Fruit fly (Drosophila melanogaster) whole organism, embryonic: ENCODE measurements around the gene CG43345.
A peak's percentile ranks its signal among the peaks of the same experiment; 100 is the strongest.

Experiments used
- Aef1 ChIP-seq: fragments of 200-800 bp; sonication (Bioruptor generic); IDR thresholded peaks from 3 replicates; pipeline ENCODE4 v1.3.6; 2022; ENCODE audit warnings: missing biosample characterization, missing genetic modification characterization
- Atf3 ChIP-seq: fragments of 200-800 bp; sonication (Bioruptor generic); optimal IDR thresholded peaks from 3 replicates; lab custom pipeline; 2016; ENCODE audit warnings: missing biosample characterization, missing genetic modification characterization
- Awh ChIP-seq: fragments of 200-800 bp; sonication (Bioruptor generic); IDR thresholded peaks from 2 replicates; pipeline ENCODE4, ENCODE4 v1.3.6; 2022; ENCODE audit warnings: missing biosample characterization, missing genetic modification characterization
- CG10979 ChIP-seq: fragments of 200-800 bp; sonication (Bioruptor generic); optimal IDR thresholded peaks from 2 replicates; lab custom pipeline; 2018; ENCODE audit warnings: missing biosample characterization, mild to moderate bottlenecking, missing genetic modification characterization, moderate library complexity
- CG11085 ChIP-seq: fragments of 200-800 bp; sonication (Bioruptor generic); IDR thresholded peaks from 2 replicates; pipeline ENCODE4 v1.3.6; 2022; ENCODE audit warnings: missing biosample characterization, missing genetic modification characterization
- CG11247 ChIP-seq: fragments of 200-800 bp; sonication (Bioruptor generic); IDR thresholded peaks from 2 replicates; pipeline ENCODE4 v1.3.6; 2022; ENCODE audit warnings: missing biosample characterization, missing genetic modification characterization
- CG12236 ChIP-seq: fragments of 200-800 bp; sonication (Bioruptor generic); optimal IDR thresholded peaks from 2 replicates; lab custom pipeline; 2016; ENCODE audit warnings: missing biosample characterization, missing genetic modification characterization
- CG13424 ChIP-seq: fragments of 200-800 bp; sonication (Bioruptor generic); optimal IDR thresholded peaks from 2 replicates; lab custom pipeline; 2019; ENCODE audit warnings: missing biosample characterization, mild to moderate bottlenecking, missing genetic modification characterization, moderate library complexity
- CG14014 ChIP-seq: fragments of 200-800 bp; sonication (Bioruptor generic); IDR thresholded peaks from 2 replicates; pipeline ENCODE4 v1.3.6; 2022; ENCODE audit warnings: missing biosample characterization, missing genetic modification characterization
- CG15514 ChIP-seq: fragments of 200-800 bp; sonication (Bioruptor generic); optimal IDR thresholded peaks from 3 replicates; lab custom pipeline; 2017; ENCODE audit warnings: missing biosample characterization, missing genetic modification characterization, mild to moderate bottlenecking, moderate library complexity, missing genetic modification reagents
- CG15601 ChIP-seq: fragments of 200-800 bp; sonication (Bioruptor generic); optimal IDR thresholded peaks from 3 replicates; lab custom pipeline; 2019; ENCODE audit warnings: missing biosample characterization, mild to moderate bottlenecking, missing genetic modification characterization, moderate library complexity
- CG18619 ChIP-seq: fragments of 200-800 bp; sonication (Bioruptor generic); optimal IDR thresholded peaks from 3 replicates; lab custom pipeline; 2017; ENCODE audit warnings: missing biosample characterization, mild to moderate bottlenecking, missing genetic modification characterization
- CG18764 ChIP-seq: fragments of 200-800 bp; sonication (Bioruptor generic); optimal IDR thresholded peaks from 3 replicates; lab custom pipeline; 2016; ENCODE audit warnings: missing biosample characterization, missing genetic modification characterization
- CG2120 ChIP-seq: fragments of 200-800 bp; sonication (Bioruptor generic); optimal IDR thresholded peaks from 3 replicates; lab custom pipeline; 2016; ENCODE audit warnings: missing biosample characterization, missing genetic modification characterization
- CG31441 ChIP-seq: fragments of 200-800 bp; sonication (Bioruptor generic); IDR thresholded peaks from 2 replicates; pipeline ENCODE4 v1.3.6; 2022; ENCODE audit warnings: missing biosample characterization, missing genetic modification characterization
- CG4854 ChIP-seq: fragments of 200-800 bp; sonication (Bioruptor generic); optimal IDR thresholded peaks from 2 replicates; lab custom pipeline; 2016; ENCODE audit warnings: missing biosample characterization, missing genetic modification characterization, inconsistent platforms
- CG7963 ChIP-seq: fragments of 200-800 bp; sonication (Bioruptor generic); IDR thresholded peaks from 3 replicates; pipeline ENCODE4 v1.3.6; 2022; ENCODE audit warnings: missing biosample characterization, missing genetic modification characterization; ENCODE audit not compliant: partially characterized antibody
- CG8290 ChIP-seq, 3 experiments: fragments of 200-800 bp; sonication (Bioruptor generic); optimal IDR thresholded peaks; 2 replicates each; lab custom pipeline; 2016 to 2019; ENCODE audit warnings: missing biosample characterization in 3 of 3, missing genetic modification characterization in 3 of 3, mild to moderate bottlenecking in 2 of 3, moderate library complexity in 1 of 3
- CG8944 ChIP-seq: fragments of 200-800 bp; sonication (Bioruptor generic); optimal IDR thresholded peaks from 3 replicates; lab custom pipeline; 2016; ENCODE audit warnings: missing biosample characterization, missing genetic modification characterization
- Camta ChIP-seq: fragments of 200-800 bp; sonication (Bioruptor generic); optimal IDR thresholded peaks from 2 replicates; lab custom pipeline; 2016; ENCODE audit warnings: missing biosample characterization, missing genetic modification characterization
- Dek ChIP-seq: fragments of 200-800 bp; sonication (Bioruptor generic); optimal IDR thresholded peaks from 3 replicates; lab custom pipeline; 2019; ENCODE audit warnings: missing biosample characterization, mild to moderate bottlenecking, missing genetic modification characterization, moderate library complexity
- HLHmδ ChIP-seq: fragments of 200-800 bp; sonication (Bioruptor generic); optimal IDR thresholded peaks from 2 replicates; lab custom pipeline; 2018; ENCODE audit warnings: missing biosample characterization, mild to moderate bottlenecking, missing genetic modification characterization, moderate library complexity
- HmgZ ChIP-seq: fragments of 200-800 bp; sonication (Bioruptor generic); optimal IDR thresholded peaks from 2 replicates; lab custom pipeline; 2018; ENCODE audit warnings: missing biosample characterization, mild to moderate bottlenecking, missing genetic modification characterization
- PHDP ChIP-seq: fragments of 200-800 bp; sonication (Bioruptor generic); optimal IDR thresholded peaks from 3 replicates; lab custom pipeline; 2018; ENCODE audit warnings: missing biosample characterization, mild to moderate bottlenecking, missing genetic modification characterization, moderate library complexity
- Rfx ChIP-seq: fragments of 200-800 bp; sonication (Bioruptor generic); IDR thresholded peaks from 2 replicates; pipeline ENCODE4 v1.3.6; 2022; ENCODE audit warnings: missing biosample characterization, missing genetic modification characterization
- Sry-δ ChIP-seq: fragments of 200-800 bp; sonication (Bioruptor generic); optimal IDR thresholded peaks from 2 replicates; lab custom pipeline; 2016; ENCODE audit warnings: missing biosample characterization, missing genetic modification characterization
- Tbp ChIP-seq: fragments of >200 bp; optimal IDR thresholded peaks from 2 replicates; lab custom pipeline; 2018; ENCODE audit warnings: missing biosample characterization, missing genetic modification characterization
- Trl ChIP-seq, 3 experiments: fragments of >200 bp in 2 of 3; fragments of 200-800 bp in 1 of 3; sonication (Bioruptor generic) in 1 of 3; optimal IDR thresholded peaks; 2 replicates in 1 of 3; 3 replicates in 2 of 3; lab custom pipeline; 2016 to 2017; ENCODE audit warnings: missing biosample characterization in 1 of 3, missing genetic modification characterization in 1 of 3
- Xbp1 ChIP-seq: fragments of 200-800 bp; sonication (Bioruptor generic); optimal IDR thresholded peaks from 3 replicates; lab custom pipeline; 2016; ENCODE audit warnings: missing biosample characterization, mild to moderate bottlenecking, missing genetic modification characterization
- ash1 ChIP-seq: fragments of 200-800 bp; sonication (Bioruptor generic); optimal IDR thresholded peaks from 2 replicates; lab custom pipeline; 2018; ENCODE audit warnings: missing biosample characterization, mild to moderate bottlenecking, missing genetic modification characterization
- ato ChIP-seq: fragments of 200-800 bp; sonication (Bioruptor generic); IDR thresholded peaks from 2 replicates; pipeline ENCODE4 v1.3.6; 2022; ENCODE audit warnings: missing biosample characterization, missing genetic modification characterization; ENCODE audit not compliant: partially characterized antibody
- bbx ChIP-seq: fragments of 200-800 bp; sonication (Bioruptor generic); IDR thresholded peaks from 2 replicates; pipeline ENCODE4 v1.3.6; 2022; ENCODE audit warnings: missing biosample characterization, missing genetic modification characterization; ENCODE audit not compliant: partially characterized antibody
- corto ChIP-seq: fragments of 200-800 bp; sonication (Bioruptor generic); optimal IDR thresholded peaks from 2 replicates; lab custom pipeline; 2016; ENCODE audit warnings: missing biosample characterization, mild to moderate bottlenecking, missing genetic modification characterization, moderate library complexity
- crp ChIP-seq, 2 experiments: fragments of 200-800 bp; sonication (Bioruptor generic); optimal IDR thresholded peaks; 2 replicates in 1 of 2; 3 replicates in 1 of 2; lab custom pipeline; 2017; ENCODE audit warnings: missing biosample characterization in 2 of 2, missing genetic modification characterization in 2 of 2, mild to moderate bottlenecking in 1 of 2, moderate library complexity in 1 of 2
- exex ChIP-seq: fragments of 200-800 bp; sonication (Bioruptor generic); optimal IDR thresholded peaks from 4 replicates; lab custom pipeline; 2018; ENCODE audit warnings: missing biosample characterization, mild to moderate bottlenecking, missing genetic modification characterization, moderate library complexity
- fu2 ChIP-seq: fragments of 200-800 bp; sonication (Bioruptor generic); optimal IDR thresholded peaks from 2 replicates; lab custom pipeline; 2016; ENCODE audit warnings: missing biosample characterization, missing genetic modification characterization
- grn ChIP-seq: fragments of 200-800 bp; sonication (Bioruptor generic); optimal IDR thresholded peaks from 3 replicates; lab custom pipeline; 2017; ENCODE audit warnings: missing biosample characterization, missing genetic modification characterization
- jumu ChIP-seq: fragments of 200-800 bp; sonication (Bioruptor generic); optimal IDR thresholded peaks from 3 replicates; lab custom pipeline; 2016; ENCODE audit warnings: missing biosample characterization, missing genetic modification characterization
- lola ChIP-seq, 3 experiments: fragments of >200 bp in 2 of 3; fragments of 200-800 bp in 1 of 3; sonication (Bioruptor generic) in 1 of 3; optimal IDR thresholded peaks; 2 replicates each; lab custom pipeline; 2017 to 2019; ENCODE audit warnings: missing biosample characterization in 3 of 3, missing genetic modification characterization in 3 of 3, mild to moderate bottlenecking in 1 of 3, moderate library complexity in 1 of 3
- odd ChIP-seq: fragments of 200-800 bp; sonication (Bioruptor generic); optimal IDR thresholded peaks from 2 replicates; lab custom pipeline; 2017; ENCODE audit warnings: missing biosample characterization, mild to moderate bottlenecking, missing genetic modification characterization
- pfk ChIP-seq: fragments of 200-800 bp; sonication (Bioruptor generic); optimal IDR thresholded peaks from 2 replicates; lab custom pipeline; 2018; ENCODE audit warnings: missing biosample characterization, mild to moderate bottlenecking, missing genetic modification characterization, moderate library complexity
- pnt ChIP-seq: fragments of 200-800 bp; sonication (Bioruptor generic); optimal IDR thresholded peaks from 3 replicates; lab custom pipeline; 2016; ENCODE audit warnings: missing biosample characterization, missing genetic modification characterization
- pum ChIP-seq: fragments of 200-800 bp; sonication (Bioruptor generic); optimal IDR thresholded peaks from 2 replicates; lab custom pipeline; 2016; ENCODE audit warnings: missing biosample characterization, missing genetic modification characterization
- rib ChIP-seq: fragments of 200-800 bp; sonication (Bioruptor generic); IDR thresholded peaks from 2 replicates; pipeline ENCODE4 v1.3.6; 2022; ENCODE audit warnings: missing biosample characterization, missing genetic modification characterization
- sens ChIP-seq: fragments of 200-800 bp; sonication (Bioruptor generic); peaks from one replicate; lab custom pipeline; 2016; ENCODE audit warnings: missing biosample characterization, missing genetic modification characterization
- sob ChIP-seq: fragments of 200-800 bp; sonication (Bioruptor generic); IDR thresholded peaks from 2 replicates; pipeline ENCODE4 v1.3.6; 2022; ENCODE audit warnings: missing biosample characterization, missing genetic modification characterization
- sug ChIP-seq: fragments of 200-800 bp; optimal IDR thresholded peaks from 2 replicates; lab custom pipeline; 2019; ENCODE audit warnings: missing biosample characterization, mild to moderate bottlenecking, missing genetic modification characterization, moderate library complexity
- tx ChIP-seq: fragments of 200-800 bp; sonication (Bioruptor generic); optimal IDR thresholded peaks from 2 replicates; lab custom pipeline; 2016; ENCODE audit warnings: missing biosample characterization, missing genetic modification characterization
- vfl ChIP-seq: fragments of 200-800 bp; sonication (Bioruptor generic); optimal IDR thresholded peaks from 2 replicates; lab custom pipeline; 2016; ENCODE audit warnings: missing biosample characterization, missing genetic modification characterization

CG43345 gene

DNA sequence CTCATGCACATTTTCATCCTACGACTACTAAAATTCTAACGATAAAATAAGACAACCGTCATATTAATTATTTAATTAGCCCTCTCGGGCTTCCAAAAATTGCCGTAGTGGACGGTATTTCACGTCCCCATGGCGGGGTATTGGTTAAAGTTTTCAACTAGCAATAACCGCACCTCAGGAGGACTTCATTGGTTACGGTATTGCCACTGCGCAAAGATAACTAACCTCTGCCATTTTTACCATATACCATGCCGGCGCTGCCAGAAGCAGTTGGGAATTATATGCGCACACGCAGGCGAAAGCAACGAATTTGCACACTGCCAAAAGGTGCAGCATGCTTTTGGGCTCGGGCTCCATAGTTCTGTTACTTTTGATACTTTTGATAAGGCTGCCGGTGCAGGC lies 46.6 kb upstream of the CG43345 start (continued):
- TF ChIP-seq vfl (GFP tag; lab: Kevin White, UChicago) (peak; percentile 3), pnt (GFP tag; lab: Kevin White, UChicago) (peak; percentile 22), jumu (GFP tag; lab: Kevin White, UChicago) (peak; percentile 43), CG8944 (GFP tag; lab: Kevin White, UChicago) (peak; percentile 47), pfk (peak; percentile 28), ash1 (no peak), CG13424 (tag; lab: Kevin White, UChicago) (no peak), sob (GFP tag; lab: Robert Waterston, UW) (peak; percentile 61), CG18764 (GFP tag; lab: Kevin White, UChicago) (no peak), sens (GFP tag; lab: Kevin White, UChicago) (peak; percentile 75), CG31441 (GFP tag; lab: Robert Waterston, UW) (no peak), PHDP (tag; lab: Kevin White, UChicago) (no peak), HmgZ (tag; lab: Kevin White, UChicago) (peak; percentile 43), corto (GFP tag; lab: Kevin White, UChicago) (no peak), Awh (peak; percentile 20; the same call in 1 of the 2 replicates), CG10979 (peak; percentile 5), Aef1 (GFP tag; lab: Robert Waterston, UW) (no peak), HLHmδ (no peak), CG11247 (GFP tag; lab: Robert Waterston, UW) (peak; percentile 49; the same call in 1 of the 2 replicates), grn (GFP tag; lab: Kevin White, UChicago) (no peak), CG7963 (peak; percentile 49; the same call in 1 of the 3 replicates), CG14014 (GFP tag; lab: Robert Waterston, UW) (0 out of 2 replicates have a peak, but pooled peaks have one; percentile 17), CG2120 (peak; percentile 62), CG12236 (GFP tag; lab: Kevin White, UChicago) (no peak), lola (GFP tag; optimal IDR thresholded peaks at IDR 0.05; lab: Kevin White, UChicago) (peak in 1 of 3 experiments; percentile 3), CG18619 (GFP tag; lab: Kevin White, UChicago) (no peak), Atf3 (GFP tag; lab: Kevin White, UChicago) (peak; percentile 3), CG8290 (GFP tag; optimal IDR thresholded peaks at IDR 0.05; lab: Kevin White, UChicago) (peak; percentile 45), CG8290 (tag; optimal IDR thresholded peaks at IDR 0.05; lab: Kevin White, UChicago) (peak in 1 of 2 experiments; percentile 79), fu2 (GFP tag; lab: Kevin White, UChicago) (no peak), Trl (optimal IDR thresholded peaks at IDR 0.05; lab: Kevin White, UChicago) (no peak), Trl (GFP tag; optimal IDR thresholded peaks at IDR 0.05; lab: Kevin White, UChicago) (peak; percentile 38), ato (GFP tag; lab: Robert Waterston, UW) (0 out of 2 replicates have a peak, but pooled peaks have one; percentile 52), Rfx (GFP tag; lab: Robert Waterston, UW) (peak; percentile 42; the same call in 1 of the 2 replicates), CG4854 (GFP tag; lab: Kevin White, UChicago) (peak; percentile 48), Dek (tag; lab: Kevin White, UChicago) (peak; percentile 36), CG15514 (GFP tag; lab: Kevin White, UChicago) (peak; percentile 36), odd (GFP tag; lab: Kevin White, UChicago) (no peak), Camta (GFP tag; lab: Kevin White, UChicago) (peak; percentile 34), bbx (peak; percentile 72), exex (tag; lab: Kevin White, UChicago) (peak; percentile 60), rib (GFP tag; lab: Robert Waterston, UW) (peak; percentile 70; the same call in 1 of the 2 replicates), Xbp1 (GFP tag; lab: Kevin White, UChicago) (peak; percentile 26), crp (GFP tag; optimal IDR thresholded peaks at IDR 0.05; lab: Kevin White, UChicago) (no peak), Tbp (GFP tag; lab: Kevin White, UChicago) (peak; percentile 36), tx (GFP tag; lab: Kevin White, UChicago) (peak; percentile 15), CG15601 (tag; lab: Kevin White, UChicago) (peak; percentile 19), CG11085 (peak; percentile 42), sug (peak; percentile 64), pum (GFP tag; lab: Kevin White, UChicago) (peak; percentile 13), Sry-δ (GFP tag; lab: Kevin White, UChicago) (peak; percentile 17)
